Worm (Caenorhabditis elegans) whole organism, mixed stage, embryonic: Measurements from ENCODE around the gene lido-12.

Source experiments
- M03D4.4 ChIP-seq: sonication (generic microtip); optimal IDR thresholded peaks from 2 replicates; lab custom pipeline; 2017; ENCODE audit warnings: mild to moderate bottlenecking, missing genetic modification characterization, missing compliant biosample characterization
- lsy-2 ChIP-seq: fragments of 150-350 bp; optimal IDR thresholded peaks from 2 replicates; lab custom pipeline; 2014; ENCODE audit warnings: missing biosample characterization, missing genetic modification characterization
- snpc-4 ChIP-seq: fragments of 150-350 bp; optimal IDR thresholded peaks from 2 replicates; lab custom pipeline; 2014; ENCODE audit warnings: missing biosample characterization, missing genetic modification characterization

- TF ChIP-seq snpc-4 (tag; lab: Kevin White, UChicago) (no peak), M03D4.4 (no peak), lsy-2 (no peak)
Measured at ce11 chrII:3048378-3048777, 42.8 kb downstream of the lido-12 start, which contains the start of gene sri-28.
